Fruit fly (Drosophila melanogaster): ENCODE data around the gene Fdx2.

DNA sequence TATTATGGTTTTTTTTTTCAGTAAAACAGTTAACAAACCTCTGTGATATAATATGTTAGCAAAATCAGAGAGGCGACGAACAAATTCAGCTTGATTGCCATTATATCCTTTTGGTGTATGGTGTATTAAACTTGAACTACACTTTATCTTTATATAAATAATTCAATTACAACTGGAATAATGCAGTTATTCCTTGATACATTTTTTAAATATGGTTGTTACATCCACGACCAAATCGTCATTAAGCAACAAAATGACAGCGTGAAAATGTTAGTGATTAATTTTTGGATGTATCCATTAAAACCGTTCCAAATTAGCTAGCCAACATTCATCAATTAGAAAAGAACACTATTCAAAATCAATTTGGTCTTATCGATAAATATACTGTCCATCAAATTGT is 24.9 kb upstream of the Fdx2 start, which contains the start of gene CG33764:
- no peak for TF ChIP-seq CTCF (optimal IDR thresholded peaks at IDR 0.05)
- TF ChIP-seq CG8478 (optimal IDR thresholded peaks at IDR 0.05) = no peak

Data from S2 (cell line).